Worm (Caenorhabditis elegans): Measurements from ENCODE around the gene luc-7L.
A peak's percentile ranks its signal among the peaks of the same experiment; 100 is the strongest.

The luc-7L gene

ce11 chrII:7695636-7696035 is 11.6 kb downstream of the luc-7L start:
- TF ChIP-seq ceh-27 (GFP tag; optimal IDR thresholded peaks at IDR 0.05) (no peak), ceh-100 (GFP tag; IDR thresholded peaks at IDR 0.05) (no peak), hmg-20 (GFP tag; IDR thresholded peaks at IDR 0.05) (no peak), dpl-1 (GFP tag; optimal IDR thresholded peaks at IDR 0.05) (no peak), ets-4 (GFP tag; optimal IDR thresholded peaks at IDR 0.05) (peak; percentile 55), rcor-1 (GFP tag; IDR thresholded peaks at IDR 0.05) (no peak), let-607 (tag; optimal IDR thresholded peaks at IDR 0.05) (peak; percentile 84 to 85), F57A8.1 (GFP tag; optimal IDR thresholded peaks at IDR 0.05) (no peak), nhr-80 (tag; optimal IDR thresholded peaks at IDR 0.05) (peak; percentile 97)

- TF ChIP-seq madf-6 (GFP tag; IDR thresholded peaks at IDR 0.05) (no peak), nhr-80 (tag; optimal IDR thresholded peaks at IDR 0.05) (peak; percentile 62)
Measured at ce11 chrII:7694745-7695144, 12.5 kb downstream of the luc-7L start.

- TF ChIP-seq nhr-80 (tag; optimal IDR thresholded peaks at IDR 0.05) (peak; percentile 82), F33H1.4 (GFP tag; IDR thresholded peaks at IDR 0.05) (no peak), hrde-1 (tag; optimal IDR thresholded peaks at IDR 0.05; ENCODE audit: borderline replicate concordance) (no peak), attf-5 (GFP tag; optimal IDR thresholded peaks at IDR 0.05) (no peak)
Measured at ce11 chrII:7693929-7694328, 13.4 kb downstream of the luc-7L start, which contains the start of gene nhx-2. nhx-2 (minus strand) TSS chrII:7693957.

ce11 chrII:7690384-7690783 is 16.9 kb downstream of the luc-7L start, which contains the start of gene pid-1:
pid-1 (minus strand) TSS chrII:7690556.
- TF ChIP-seq madf-8 (GFP tag; conservative IDR thresholded peaks at IDR 0.05) = peak; percentile 51
- no peak for TF ChIP-seq dpl-1 (GFP tag; optimal IDR thresholded peaks at IDR 0.05)
- peak; percentile 6 for TF ChIP-seq efl-1 (GFP tag; optimal IDR thresholded peaks at IDR 0.05)
- no peak for TF ChIP-seq dpff-1 (tag; optimal IDR thresholded peaks at IDR 0.05)
- TF ChIP-seq him-1 (tag; optimal IDR thresholded peaks at IDR 0.05) = peak; percentile 61
- peak; percentile 90 for TF ChIP-seq lsl-1 (GFP tag; optimal IDR thresholded peaks at IDR 0.05)
- no peak for TF ChIP-seq K11D2.4 (GFP tag; IDR thresholded peaks at IDR 0.05)
- TF ChIP-seq ceh-91 (GFP tag; IDR thresholded peaks at IDR 0.05) = 0 out of 2 replicates have a peak, but pooled peaks have one; percentile 10
- peak; percentile 84 for TF ChIP-seq F33H1.4 (GFP tag; IDR thresholded peaks at IDR 0.05)
- TF ChIP-seq ztf-18 (tag; optimal IDR thresholded peaks at IDR 0.05) = no peak
- TF ChIP-seq Y56A3A.18 (GFP tag; IDR thresholded peaks at IDR 0.05) = no peak
- peak; percentile 68; the same call in 1 of the 2 replicates for TF ChIP-seq madf-6 (GFP tag; IDR thresholded peaks at IDR 0.05)
- no peak for TF ChIP-seq dox-1 (GFP tag; IDR thresholded peaks at IDR 0.05)
- TF ChIP-seq xnd-1 (tag; optimal IDR thresholded peaks at IDR 0.05) = peak; percentile 76

- TF ChIP-seq bed-2 (GFP tag; IDR thresholded peaks at IDR 0.05) (no peak), ets-4 (GFP tag; optimal IDR thresholded peaks at IDR 0.05) (no peak), madf-6 (GFP tag; IDR thresholded peaks at IDR 0.05) (no peak), tbx-9 (tag; optimal IDR thresholded peaks at IDR 0.05; ENCODE audit: borderline replicate concordance) (no peak), ceh-40 (GFP tag; IDR thresholded peaks at IDR 0.05) (no peak), hmg-1.2 (GFP tag; IDR thresholded peaks at IDR 0.05) (no peak), hrde-1 (tag; optimal IDR thresholded peaks at IDR 0.05; ENCODE audit: borderline replicate concordance) (no peak), ztf-6 (GFP tag; IDR thresholded peaks at IDR 0.05) (no peak), Y53F4B.3 (GFP tag; IDR thresholded peaks at IDR 0.05) (no peak), ceh-58 (GFP tag; IDR thresholded peaks at IDR 0.05) (no peak)
Measured at ce11 chrII:7684589-7684988, 22.7 kb downstream of the luc-7L start, which contains the start of gene F18A1.1. F18A1.1 (plus strand) TSS chrII:7684889.
